Fruit fly (Drosophila melanogaster): ENCODE measurements around the gene CG32756.

CG32756 gene

dm6 chrX:5899241-5900145 is 46.0 kb upstream of the CG32756 start (continued):
- TF ChIP-seq dm (GFP tag; optimal IDR thresholded peaks at IDR 0.05) (no peak), Dp (GFP tag; optimal IDR thresholded peaks at IDR 0.05) (no peak), vfl (GFP tag; optimal IDR thresholded peaks at IDR 0.05) (no peak), Atf6 (GFP tag; IDR thresholded peaks at IDR 0.05) (no peak), gt (GFP tag; IDR thresholded peaks at IDR 0.05) (no peak; the same call in 1 of the 2 replicates), CG8944 (GFP tag; optimal IDR thresholded peaks at IDR 0.05) (no peak), pum (GFP tag; optimal IDR thresholded peaks at IDR 0.05) (no peak), tup (GFP tag; optimal IDR thresholded peaks at IDR 0.05) (no peak), CG8924 (tag; optimal IDR thresholded peaks at IDR 0.05) (peak; percentile 29), CG8089 (GFP tag; optimal IDR thresholded peaks at IDR 0.05) (no peak), CG4820 (GFP tag; optimal IDR thresholded peaks at IDR 0.05) (no peak), CG3281 (GFP tag; optimal IDR thresholded peaks at IDR 0.05) (no peak), CG10462 (GFP tag; optimal IDR thresholded peaks at IDR 0.05) (no peak), CG5245 (GFP tag; optimal IDR thresholded peaks at IDR 0.05) (no peak), CG2120 (GFP tag; optimal IDR thresholded peaks at IDR 0.05) (no peak), Xrp1 (GFP tag; IDR thresholded peaks at IDR 0.05) (0 out of 2 replicates have a peak, but pooled peaks have one; percentile 6), Hey (tag; optimal IDR thresholded peaks at IDR 0.05) (no peak), NC2α (GFP tag; optimal IDR thresholded peaks at IDR 0.05) (no peak), croc (GFP tag; conservative IDR thresholded peaks at IDR 0.05) (no peak), CG4360 (GFP tag; IDR thresholded peaks at IDR 0.05) (peak; percentile 54), Hr3 (GFP tag; optimal IDR thresholded peaks at IDR 0.05) (no peak), gce (GFP tag; IDR thresholded peaks at IDR 0.05) (no peak), CoRest (tag; optimal IDR thresholded peaks at IDR 0.05) (no peak), C15 (GFP tag; IDR thresholded peaks at IDR 0.05) (no peak), YL-1 (GFP tag; optimal IDR thresholded peaks at IDR 0.05) (no peak), CHES-1-like (GFP tag; optimal IDR thresholded peaks at IDR 0.05) (no peak), CTCF (GFP tag; optimal IDR thresholded peaks at IDR 0.05) (no peak), D19B (GFP tag; optimal IDR thresholded peaks at IDR 0.05) (no peak), CG1832 (GFP tag; optimal IDR thresholded peaks at IDR 0.05) (peak; percentile 78), CG8281 (tag; optimal IDR thresholded peaks at IDR 0.05) (no peak), cwo (GFP tag; optimal IDR thresholded peaks at IDR 0.05) (peak; percentile 23), Side (GFP tag; optimal IDR thresholded peaks at IDR 0.05) (no peak), CG14014 (GFP tag; IDR thresholded peaks at IDR 0.05) (no peak), CG7928 (GFP tag; optimal IDR thresholded peaks at IDR 0.05) (no peak), CG8478 (optimal IDR thresholded peaks at IDR 0.05) (no peak), Sox102F (GFP tag; optimal IDR thresholded peaks at IDR 0.05) (peak; percentile 17), CG4424 (GFP tag; optimal IDR thresholded peaks at IDR 0.05) (no peak), CG10267 (tag; optimal IDR thresholded peaks at IDR 0.05) (no peak), PHDP (tag; optimal IDR thresholded peaks at IDR 0.05) (no peak), Eip74EF (GFP tag; optimal IDR thresholded peaks at IDR 0.05) (no peak), grau (tag; optimal IDR thresholded peaks at IDR 0.05) (peak; percentile 2), CG1792 (GFP tag; optimal IDR thresholded peaks at IDR 0.05) (no peak), CG14860 (GFP tag; IDR thresholded peaks at IDR 0.05; ENCODE audit: partially characterized antibody) (no peak), HLH3B (GFP tag; IDR thresholded peaks at IDR 0.05) (no peak), BtbVII (GFP tag; optimal IDR thresholded peaks at IDR 0.05) (peak; percentile 51), CG6175 (GFP tag; IDR thresholded peaks at IDR 0.05) (peak; percentile 77; the same call in 2 of the 3 replicates), grn (GFP tag; optimal IDR thresholded peaks at IDR 0.05) (no peak), CG32767 (GFP tag; IDR thresholded peaks at IDR 0.05) (0 out of 2 replicates have a peak, but pooled peaks have one; percentile 27), CG6654 (GFP tag; optimal IDR thresholded peaks at IDR 0.05) (no peak), HLH54F (GFP tag; optimal IDR thresholded peaks at IDR 0.05) (no peak), ssp (GFP tag; IDR thresholded peaks at IDR 0.05) (no peak)
